Worm (Caenorhabditis elegans) whole organism, L2 larva: ENCODE results near the gene letm-1.

Source experiments
- ama-1 ChIP-seq: fragments of 150-350 bp; optimal IDR thresholded peaks from 2 replicates; lab custom pipeline; 2018; ENCODE audit warnings: inconsistent platforms
- lsy-2 ChIP-seq, 2 experiments: fragments of 150-350 bp in 1 of 2; sonication (generic microtip) in 1 of 2; optimal IDR thresholded peaks; 2 replicates each; lab custom pipeline; 2014 to 2017; ENCODE audit warnings: missing biosample characterization in 2 of 2, missing genetic modification characterization in 2 of 2
- mdl-1 ChIP-seq, 2 experiments: fragments of 150-350 bp in 1 of 2; sonication (generic microtip) in 1 of 2; optimal IDR thresholded peaks; 2 replicates each; lab custom pipeline; 2017; ENCODE audit warnings: missing biosample characterization in 2 of 2, missing genetic modification characterization in 2 of 2
- sma-9 ChIP-seq, 2 experiments: fragments of 150-350 bp in 1 of 2; sonication (generic microtip) in 1 of 2; optimal IDR thresholded peaks; 2 replicates each; lab custom pipeline; 2014 to 2016; ENCODE audit warnings: missing genetic modification characterization in 2 of 2, mild to moderate bottlenecking in 1 of 2, missing biosample characterization in 1 of 2, missing compliant biosample characterization in 1 of 2, missing genetic modification reagents in 1 of 2, moderate library complexity in 1 of 2
- unc-55 ChIP-seq: fragments of 150-350 bp; sonication (generic microtip); optimal IDR thresholded peaks from 3 replicates; lab custom pipeline; 2014; ENCODE audit warnings: missing biosample characterization, missing genetic modification reagents, missing genetic modification characterization
- unc-62 ChIP-seq: fragments of 150-350 bp; optimal IDR thresholded peaks from 2 replicates; lab custom pipeline; 2014; ENCODE audit warnings: missing biosample characterization, missing genetic modification reagents, missing genetic modification characterization
- zag-1 ChIP-seq: fragments of 150-350 bp; optimal IDR thresholded peaks from 2 replicates; lab custom pipeline; 2014; ENCODE audit warnings: missing biosample characterization, missing genetic modification characterization

DNA sequence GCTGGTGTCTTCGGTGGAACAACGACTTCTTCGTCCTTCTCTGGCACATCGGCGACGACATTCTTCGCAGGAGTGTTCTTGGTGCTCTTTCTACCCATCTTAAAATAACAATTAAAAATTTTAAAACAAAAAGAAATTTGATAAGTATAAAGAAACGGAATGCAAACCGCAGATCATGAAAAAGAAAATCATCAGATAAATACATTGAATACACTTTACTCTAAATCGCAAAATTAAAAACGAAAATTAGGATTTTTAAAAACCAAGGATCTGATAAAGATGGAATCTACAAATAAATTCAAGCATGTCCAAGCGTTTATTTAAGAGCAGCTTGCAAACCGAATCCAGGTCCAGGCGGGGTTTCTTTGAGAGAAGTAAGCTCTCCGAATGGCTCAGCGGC is 36.6 kb upstream of the letm-1 start, which contains the start of gene F53F4.11:
- TF ChIP-seq ama-1 (lab: Kevin White, UChicago) (no peak), unc-55 (GFP tag; lab: Kevin White, UChicago) (no peak), sma-9 (GFP tag; optimal IDR thresholded peaks at IDR 0.05; lab: Kevin White, UChicago) (no peak), sma-9 (tag; optimal IDR thresholded peaks at IDR 0.05; lab: Kevin White, UChicago) (no peak), unc-62 (GFP tag; lab: Kevin White, UChicago) (no peak), lsy-2 (tag; optimal IDR thresholded peaks at IDR 0.05; lab: Kevin White, UChicago) (no peak), zag-1 (tag; lab: Kevin White, UChicago) (no peak), mdl-1 (tag; optimal IDR thresholded peaks at IDR 0.05; lab: Kevin White, UChicago) (no peak)
